Worm (Caenorhabditis elegans) whole organism, late embryonic: ENCODE measurements around the gene Y41C4A.7.

ENCODE experiments used
- F13H6.1 ChIP-seq: sonication (generic microtip); optimal IDR thresholded peaks from 2 replicates; lab custom pipeline; 2016; ENCODE audit warnings: missing genetic modification characterization, missing compliant biosample characterization
- ama-1 ChIP-seq: fragments of 150-350 bp; optimal IDR thresholded peaks from 2 replicates; lab custom pipeline; 2014
- ceh-22 ChIP-seq: sonication (generic microtip); optimal IDR thresholded peaks from 2 replicates; lab custom pipeline; 2017; ENCODE audit warnings: missing biosample characterization, missing genetic modification characterization
- che-1 ChIP-seq: sonication (generic microtip); optimal IDR thresholded peaks from 2 replicates; lab custom pipeline; 2016; ENCODE audit warnings: mild to moderate bottlenecking, missing genetic modification characterization, missing compliant biosample characterization
- mec-3 ChIP-seq: sonication (generic microtip); optimal IDR thresholded peaks from 2 replicates; lab custom pipeline; 2016; ENCODE audit warnings: borderline replicate concordance, missing genetic modification characterization, missing compliant biosample characterization
- nfya-1 ChIP-seq: sonication (generic microtip); optimal IDR thresholded peaks from 2 replicates; lab custom pipeline; 2017; ENCODE audit warnings: missing genetic modification characterization, mild to moderate bottlenecking, missing compliant biosample characterization, antibody characterized with exemption, moderate library complexity
- nhr-11 ChIP-seq: fragments of 150-350 bp; optimal IDR thresholded peaks from 2 replicates; lab custom pipeline; 2014; ENCODE audit warnings: missing biosample characterization, missing genetic modification characterization
- odd-2 ChIP-seq: sonication (generic microtip); optimal IDR thresholded peaks from 2 replicates; lab custom pipeline; 2017; ENCODE audit warnings: antibody characterized with exemption, mild to moderate bottlenecking, missing genetic modification characterization, missing compliant biosample characterization
- pag-3 ChIP-seq: sonication (generic microtip); optimal IDR thresholded peaks from 2 replicates; lab custom pipeline; 2016; ENCODE audit warnings: missing compliant biosample characterization, missing genetic modification characterization, borderline replicate concordance
- pros-1 ChIP-seq: fragments of 150-350 bp; optimal IDR thresholded peaks from 2 replicates; lab custom pipeline; 2014; ENCODE audit warnings: missing biosample characterization, missing genetic modification reagents, missing genetic modification characterization
- rnt-1 ChIP-seq: sonication (generic microtip); optimal IDR thresholded peaks from 2 replicates; lab custom pipeline; 2016; ENCODE audit warnings: missing genetic modification characterization, missing compliant biosample characterization
- sox-2 ChIP-seq: fragments of 200-800 bp; sonication (Bioruptor generic); IDR thresholded peaks from 2 replicates; pipeline ENCODE4 v1.3.6; 2022; ENCODE audit warnings: missing genetic modification reagents, missing genetic modification characterization, missing compliant biosample characterization
- ttx-3 ChIP-seq: sonication (generic microtip); optimal IDR thresholded peaks from 2 replicates; lab custom pipeline; 2016; ENCODE audit warnings: missing genetic modification reagents, missing genetic modification characterization, missing compliant biosample characterization
- unc-86 ChIP-seq: sonication (generic microtip); optimal IDR thresholded peaks from 2 replicates; lab custom pipeline; 2016; ENCODE audit warnings: missing genetic modification characterization, missing compliant biosample characterization

DNA sequence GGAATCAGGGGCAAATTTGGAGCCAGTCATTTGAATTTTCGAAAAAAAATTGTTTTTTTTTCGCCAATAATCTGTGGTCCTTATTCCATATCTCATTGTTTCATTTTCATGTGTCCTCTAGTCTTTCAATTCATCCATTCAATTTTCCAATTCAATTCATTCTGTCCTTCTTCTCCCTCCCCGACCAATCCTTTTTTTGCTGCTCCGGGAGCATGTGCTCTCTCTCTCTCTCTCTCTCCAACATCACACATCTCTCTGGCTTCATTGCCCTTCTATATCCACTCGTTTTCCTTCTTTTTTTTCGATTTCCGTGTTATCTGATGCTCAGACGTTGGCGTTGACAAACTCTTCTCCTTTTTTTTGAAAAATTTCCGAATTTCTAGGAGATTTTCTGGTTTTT, 35.3 kb upstream of the Y41C4A.7 start:
- TF ChIP-seq ceh-22 (tag; lab: Kevin White, UChicago) (no peak), unc-86 (tag; lab: Kevin White, UChicago) (no peak), pag-3 (tag; lab: Kevin White, UChicago) (no peak), ama-1 (lab: Kevin White, UChicago) (no peak), mec-3 (no peak), F13H6.1 (no peak), sox-2 (no peak), pros-1 (tag; lab: Kevin White, UChicago) (no peak), che-1 (tag; lab: Kevin White, UChicago) (no peak), nhr-11 (tag; lab: Kevin White, UChicago) (no peak), rnt-1 (tag; lab: Kevin White, UChicago) (no peak), nfya-1 (tag; lab: Kevin White, UChicago) (peak; percentile 8), odd-2 (tag; lab: Kevin White, UChicago) (no peak), ttx-3 (tag; lab: Kevin White, UChicago) (no peak)
